Worm (Caenorhabditis elegans) whole organism, young adult: ENCODE results near the gene F52F10.2.
"Not testable (repeated sequence)": the region's sequence is repeated elsewhere in the genome, so short reads cannot be mapped to it uniquely, and the experiment has no call there.

Source experiments
- F33H1.4 ChIP-seq: fragments of 200-800 bp; sonication (Bioruptor generic); IDR thresholded peaks from 2 replicates; pipeline ENCODE4 v1.3.6; 2022; ENCODE audit warnings: missing genetic modification reagents, missing genetic modification characterization, missing compliant biosample characterization
- F49E8.2 ChIP-seq: sonication (generic microtip); optimal IDR thresholded peaks from 3 replicates; lab custom pipeline; 2017; ENCODE audit warnings: missing genetic modification characterization, mild to moderate bottlenecking, missing compliant biosample characterization, antibody characterized with exemption, moderate library complexity; ENCODE audit not compliant: insufficient read depth
- athp-1 ChIP-seq: sonication (generic microtip); optimal IDR thresholded peaks from 2 replicates; lab custom pipeline; 2017; ENCODE audit warnings: mild to moderate bottlenecking, missing genetic modification characterization, missing compliant biosample characterization
- efl-1 ChIP-seq: fragments of 150-350 bp; optimal IDR thresholded peaks from 2 replicates; lab custom pipeline; 2014; ENCODE audit warnings: missing biosample characterization, missing genetic modification reagents, missing genetic modification characterization
- ekl-4 ChIP-seq: fragments of 200-800 bp; sonication (Bioruptor generic); IDR thresholded peaks from 2 replicates; pipeline ENCODE4 v1.3.6; 2022; ENCODE audit warnings: missing genetic modification reagents, missing genetic modification characterization, missing compliant biosample characterization
- let-607 ChIP-seq, 2 experiments: fragments of 200-800 bp in 1 of 2; sonication (Bioruptor generic) in 1 of 2; sonication (generic microtip) in 1 of 2; optimal IDR thresholded peaks; 2 replicates each; lab custom pipeline; 2016 to 2018; ENCODE audit warnings: mild to moderate bottlenecking in 2 of 2, missing compliant biosample characterization in 2 of 2, missing genetic modification characterization in 2 of 2, moderate library complexity in 2 of 2, missing genotype in 1 of 2
- lin-26 ChIP-seq: fragments of 200-800 bp; sonication (Bioruptor generic); IDR thresholded peaks from 2 replicates; pipeline ENCODE4 v1.3.6; 2022; ENCODE audit warnings: missing genetic modification reagents, missing genetic modification characterization, missing compliant biosample characterization
- nfya-1 ChIP-seq: sonication (generic microtip); optimal IDR thresholded peaks from 2 replicates; lab custom pipeline; 2017; ENCODE audit warnings: antibody characterized with exemption, missing compliant biosample characterization, missing genetic modification characterization, borderline replicate concordance; ENCODE audit not compliant: insufficient read depth
- pbrm-1 ChIP-seq: fragments of 200-800 bp; sonication (Bioruptor generic); IDR thresholded peaks from 2 replicates; pipeline ENCODE4 v1.3.6; 2022; ENCODE audit warnings: missing genetic modification reagents, missing genetic modification characterization, missing compliant biosample characterization
- snpc-4 ChIP-seq, 5 experiments: fragments of 150-350 bp in 1 of 5; sonication (generic microtip) in 4 of 5; optimal IDR thresholded peaks; 2 replicates each; lab custom pipeline; 2014 to 2018; ENCODE audit warnings: missing genetic modification characterization in 5 of 5, missing biosample characterization in 3 of 5, antibody characterized with exemption in 2 of 5, mild to moderate bottlenecking in 2 of 5, missing compliant biosample characterization in 2 of 5, missing genotype in 2 of 5, moderate library complexity in 2 of 5, missing genetic modification reagents in 1 of 5
- unc-62 ChIP-seq: fragments of 150-350 bp; optimal IDR thresholded peaks from 2 replicates; lab custom pipeline; 2014; ENCODE audit warnings: missing biosample characterization, missing genetic modification reagents, missing genetic modification characterization

ce11 chrV:1599088-1599487 lies 51.1 kb downstream of the F52F10.2 start:
- not testable (repeated sequence) for TF ChIP-seq nfya-1 (tag; lab: Kevin White, UChicago); unc-62 (GFP tag; lab: Kevin White, UChicago); F49E8.2 (tag; lab: Kevin White, UChicago); snpc-4 (GFP tag; optimal IDR thresholded peaks at IDR 0.05; lab: Kevin White, UChicago); snpc-4 (tag; optimal IDR thresholded peaks at IDR 0.05; lab: Kevin White, UChicago); athp-1; efl-1; let-607 (tag; optimal IDR thresholded peaks at IDR 0.05; lab: Kevin White, UChicago); lin-26 (GFP tag; lab: Robert Waterston, UW); ekl-4; pbrm-1 (GFP tag; lab: Robert Waterston, UW); F33H1.4 (GFP tag; lab: Robert Waterston, UW)
